Fruit fly (Drosophila melanogaster): ENCODE data around the gene RhoGAP16F.

The RhoGAP16F gene

DNA sequence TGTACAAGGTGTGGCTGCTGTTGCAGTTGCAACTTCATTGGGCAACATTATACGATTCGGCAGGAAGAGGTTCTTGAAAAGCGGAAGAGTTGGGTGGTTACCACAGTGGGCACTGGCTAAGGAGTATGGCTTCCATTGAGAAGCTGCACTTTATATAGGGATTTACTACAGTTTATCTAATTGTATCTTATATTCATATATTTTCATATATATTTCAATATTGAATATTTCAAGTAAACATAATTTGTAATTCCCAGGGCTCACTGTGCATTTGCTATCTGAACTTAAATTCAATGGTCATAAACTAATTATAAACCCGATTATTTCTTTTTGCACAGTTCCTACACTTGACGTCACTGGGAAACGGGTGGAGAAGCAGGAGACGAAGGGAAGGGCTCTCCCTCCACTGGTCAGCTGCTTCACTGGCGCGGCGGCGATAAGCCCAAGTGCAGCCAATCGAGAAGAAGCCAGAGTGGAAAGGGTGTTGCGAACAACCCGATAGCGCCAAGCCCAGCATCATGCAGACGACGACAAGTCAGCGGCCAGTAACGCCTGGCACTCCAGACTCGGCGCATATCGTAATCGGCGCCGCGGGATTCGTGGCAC is 1.9 kb downstream of the RhoGAP16F start (continued):
- peak; percentile 43 for TF ChIP-seq CG12391 (tag; optimal IDR thresholded peaks at IDR 0.05)
- TF ChIP-seq Max (GFP tag; optimal IDR thresholded peaks at IDR 0.05) = no peak
- TF ChIP-seq CG10366 (GFP tag; IDR thresholded peaks at IDR 0.05) = peak; percentile 60
- TF ChIP-seq dmrt11E (tag; optimal IDR thresholded peaks at IDR 0.05) = peak; percentile 16
- TF ChIP-seq sisA (GFP tag; IDR thresholded peaks at IDR 0.05) = peak; percentile 44; the same call in 1 of the 2 replicates
- TF ChIP-seq CG7556 (GFP tag; optimal IDR thresholded peaks at IDR 0.05) = peak; percentile 35
- TF ChIP-seq Scr (GFP tag; IDR thresholded peaks at IDR 0.05; ENCODE audit: partially characterized antibody) = no peak
- TF ChIP-seq CG10209 (GFP tag; optimal IDR thresholded peaks at IDR 0.05) = peak; percentile 30
- no peak for TF ChIP-seq Optix (GFP tag; IDR thresholded peaks at IDR 0.05)
- peak; percentile 23 for TF ChIP-seq CG10147 (GFP tag; optimal IDR thresholded peaks at IDR 0.05)
- TF ChIP-seq ranshi (GFP tag; IDR thresholded peaks at IDR 0.05) = peak; percentile 40; the same call in 1 of the 2 replicates
- no peak for TF ChIP-seq az2 (GFP tag; optimal IDR thresholded peaks at IDR 0.05)
- TF ChIP-seq dmrt99B (tag; optimal IDR thresholded peaks at IDR 0.05) = peak; percentile 19
- peak; percentile 54 for TF ChIP-seq CG17359 (tag; optimal IDR thresholded peaks at IDR 0.05)
- no peak for TF ChIP-seq CG42726 (GFP tag; IDR thresholded peaks at IDR 0.05; ENCODE audit: partially characterized antibody)
- no peak for TF ChIP-seq CG18764 (GFP tag; optimal IDR thresholded peaks at IDR 0.05)
- peak; percentile 72 for TF ChIP-seq CG18599 (GFP tag; optimal IDR thresholded peaks at IDR 0.05)
- TF ChIP-seq CG9215 (GFP tag; IDR thresholded peaks at IDR 0.05) = 0 out of 2 replicates have a peak, but pooled peaks have one; percentile 10
- peak; percentile 53 for TF ChIP-seq PHDP (tag; optimal IDR thresholded peaks at IDR 0.05)
- TF ChIP-seq E2f1 (GFP tag; IDR thresholded peaks at IDR 0.05) = peak; percentile 8; the same call in 1 of the 2 replicates
- 0 out of 2 replicates have a peak, but pooled peaks have one; percentile 36 for TF ChIP-seq CG17328 (GFP tag; IDR thresholded peaks at IDR 0.05)
- TF ChIP-seq CG1024 (GFP tag; IDR thresholded peaks at IDR 0.05) = 0 out of 2 replicates have a peak, but pooled peaks have one; percentile 6
- peak; percentile 53 for TF ChIP-seq H2.0 (GFP tag; IDR thresholded peaks at IDR 0.05)
- TF ChIP-seq CG4424 (GFP tag; optimal IDR thresholded peaks at IDR 0.05) = no peak
- TF ChIP-seq kah (GFP tag; optimal IDR thresholded peaks at IDR 0.05) = no peak
- TF ChIP-seq Six4 (GFP tag; optimal IDR thresholded peaks at IDR 0.05) = no peak
- TF ChIP-seq stc (GFP tag; IDR thresholded peaks at IDR 0.05) = no peak
- TF ChIP-seq HHEX (GFP tag; optimal IDR thresholded peaks at IDR 0.05) = peak; percentile 41
- peak; percentile 86 for TF ChIP-seq grau (tag; optimal IDR thresholded peaks at IDR 0.05)
- peak; percentile 46 for TF ChIP-seq Sox102F (GFP tag; optimal IDR thresholded peaks at IDR 0.05)
- peak; percentile 10 for TF ChIP-seq CG13296 (GFP tag; optimal IDR thresholded peaks at IDR 0.05)
- TF ChIP-seq dimm (GFP tag; IDR thresholded peaks at IDR 0.05) = no peak
- TF ChIP-seq HLH54F (GFP tag; optimal IDR thresholded peaks at IDR 0.05) = no peak
- peak; percentile 25 for TF ChIP-seq fd96Cb (tag; optimal IDR thresholded peaks at IDR 0.05)
- TF ChIP-seq CG3726 (GFP tag; IDR thresholded peaks at IDR 0.05) = no peak
- peak; percentile 8 for TF ChIP-seq org-1 (GFP tag; optimal IDR thresholded peaks at IDR 0.05)
- peak in 1 of 2 experiments; percentile 49 for TF ChIP-seq Hr51 (GFP tag; optimal IDR thresholded peaks at IDR 0.05)
- peak; percentile 53 for TF ChIP-seq Fer3 (tag; optimal IDR thresholded peaks at IDR 0.05)
- no peak for TF ChIP-seq zfh1 (GFP tag; IDR thresholded peaks at IDR 0.05)
- TF ChIP-seq toy (GFP tag; IDR thresholded peaks at IDR 0.05) = no peak
- peak; percentile 35; the same call in 1 of the 2 replicates for TF ChIP-seq E2f2 (GFP tag; IDR thresholded peaks at IDR 0.05)
- no peak for TF ChIP-seq CG12071 (GFP tag; optimal IDR thresholded peaks at IDR 0.05)
- TF ChIP-seq CG2889 (GFP tag; IDR thresholded peaks at IDR 0.05) = peak; percentile 71; the same call in 2 of the 3 replicates
- no peak for TF ChIP-seq maf-S (GFP tag; optimal IDR thresholded peaks at IDR 0.05)
- TF ChIP-seq CG3281 (GFP tag; optimal IDR thresholded peaks at IDR 0.05) = peak; percentile 65
- TF ChIP-seq C15 (GFP tag; IDR thresholded peaks at IDR 0.05) = no peak
- TF ChIP-seq exex (tag; optimal IDR thresholded peaks at IDR 0.05) = peak; percentile 59
- peak; percentile 42 for TF ChIP-seq lilli (GFP tag; optimal IDR thresholded peaks at IDR 0.05)
- TF ChIP-seq CoRest (tag; optimal IDR thresholded peaks at IDR 0.05) = peak; percentile 44

All from whole organism, embryonic.